Fruit fly (Drosophila melanogaster) whole organism, embryonic: ENCODE data around the gene Rtc1.
A peak's percentile ranks its signal among the peaks of the same experiment; 100 is the strongest.

Source experiments
- Aef1 ChIP-seq: fragments of 200-800 bp; sonication (Bioruptor generic); IDR thresholded peaks from 3 replicates; pipeline ENCODE4 v1.3.6; 2022; ENCODE audit warnings: missing biosample characterization, missing genetic modification characterization
- CG11560 ChIP-seq: fragments of 200-800 bp; sonication (Bioruptor generic); IDR thresholded peaks from 3 replicates; pipeline ENCODE4 v1.3.6; 2022; ENCODE audit warnings: missing biosample characterization, missing genetic modification characterization
- CG17568 ChIP-seq: fragments of 200-800 bp; sonication (Bioruptor generic); optimal IDR thresholded peaks from 2 replicates; lab custom pipeline; 2018; ENCODE audit warnings: missing biosample characterization, mild to moderate bottlenecking, missing genetic modification characterization, moderate library complexity
- CG2202 ChIP-seq: fragments of 200-800 bp; sonication (Bioruptor generic); optimal IDR thresholded peaks from 2 replicates; lab custom pipeline; 2018; ENCODE audit warnings: missing biosample characterization, mild to moderate bottlenecking, missing genetic modification characterization
- CG30403 ChIP-seq: fragments of 200-800 bp; sonication (Bioruptor generic); optimal IDR thresholded peaks from 3 replicates; lab custom pipeline; 2016; ENCODE audit warnings: missing biosample characterization, missing genetic modification characterization
- CG31224 ChIP-seq: fragments of 200-800 bp; sonication (Bioruptor generic); IDR thresholded peaks from 2 replicates; pipeline ENCODE4 v1.3.6; 2022; ENCODE audit warnings: missing biosample characterization, missing genetic modification characterization
- CG31441 ChIP-seq: fragments of 200-800 bp; sonication (Bioruptor generic); IDR thresholded peaks from 2 replicates; pipeline ENCODE4 v1.3.6; 2022; ENCODE audit warnings: missing biosample characterization, missing genetic modification characterization
- CG32532 ChIP-seq: fragments of 200-800 bp; sonication (Bioruptor generic); IDR thresholded peaks from 2 replicates; pipeline ENCODE4 v1.3.6; 2022; ENCODE audit warnings: missing biosample characterization, missing genetic modification characterization
- CG33213 ChIP-seq: fragments of 200-800 bp; sonication (Bioruptor generic); optimal IDR thresholded peaks from 3 replicates; lab custom pipeline; 2016; ENCODE audit warnings: missing biosample characterization, missing genetic modification characterization
- CG4328 ChIP-seq: fragments of 200-800 bp; sonication (Bioruptor generic); optimal IDR thresholded peaks from 3 replicates; lab custom pipeline; 2017; ENCODE audit warnings: missing biosample characterization, missing genetic modification reagents, missing genetic modification characterization
- CG5953 ChIP-seq: fragments of 200-800 bp; sonication (Bioruptor generic); IDR thresholded peaks from 2 replicates; pipeline ENCODE4 v1.3.6; 2022; ENCODE audit warnings: missing biosample characterization, missing genetic modification characterization
- CG6765 ChIP-seq: fragments of 200-800 bp; sonication (Bioruptor generic); optimal IDR thresholded peaks from 3 replicates; lab custom pipeline; 2017; ENCODE audit warnings: missing biosample characterization, mild to moderate bottlenecking, missing genetic modification characterization
- CG8924 ChIP-seq: fragments of 200-800 bp; optimal IDR thresholded peaks from 3 replicates; lab custom pipeline; 2019; ENCODE audit warnings: missing biosample characterization, mild to moderate bottlenecking, missing genetic modification characterization, moderate library complexity
- Dll ChIP-seq: fragments of 200-800 bp; sonication (Bioruptor generic); IDR thresholded peaks from 4 replicates; pipeline ENCODE4 v1.3.6; 2022; ENCODE audit warnings: missing biosample characterization, missing genetic modification characterization; ENCODE audit not compliant: partially characterized antibody
- E2f1 ChIP-seq: fragments of 200-800 bp; sonication (Bioruptor generic); IDR thresholded peaks from 2 replicates; pipeline ENCODE4 v1.3.6; 2022; ENCODE audit warnings: missing biosample characterization, missing genetic modification characterization
- GATAe ChIP-seq: fragments of 200-800 bp; sonication (Bioruptor generic); conservative IDR thresholded peaks from 2 replicates; pipeline ENCODE4 v1.3.6; 2022; ENCODE audit warnings: missing biosample characterization, missing genetic modification characterization
- Mad ChIP-seq: fragments of 200-800 bp; sonication (Bioruptor generic); optimal IDR thresholded peaks from 2 replicates; lab custom pipeline; 2016; ENCODE audit warnings: missing biosample characterization, missing genetic modification characterization
- Meics ChIP-seq: fragments of 200-800 bp; sonication (Bioruptor generic); optimal IDR thresholded peaks from 2 replicates; lab custom pipeline; 2017; ENCODE audit warnings: missing biosample characterization, mild to moderate bottlenecking, missing genetic modification characterization
- Mes4 ChIP-seq: fragments of 200-800 bp; sonication (Bioruptor generic); optimal IDR thresholded peaks from 2 replicates; lab custom pipeline; 2016; ENCODE audit warnings: missing biosample characterization, missing genetic modification characterization
- Nf-YA ChIP-seq: fragments of 200-800 bp; sonication (Bioruptor generic); IDR thresholded peaks from 2 replicates; pipeline ENCODE4 v1.3.6; 2022; ENCODE audit warnings: missing biosample characterization, missing genetic modification characterization
- PHDP ChIP-seq: fragments of 200-800 bp; sonication (Bioruptor generic); optimal IDR thresholded peaks from 3 replicates; lab custom pipeline; 2018; ENCODE audit warnings: missing biosample characterization, mild to moderate bottlenecking, missing genetic modification characterization, moderate library complexity
- Ravus ChIP-seq: fragments of 200-800 bp; sonication (Bioruptor generic); IDR thresholded peaks from 2 replicates; pipeline ENCODE4 v1.3.6; 2022; ENCODE audit warnings: missing biosample characterization, missing genetic modification characterization
- Rfx ChIP-seq: fragments of 200-800 bp; sonication (Bioruptor generic); IDR thresholded peaks from 2 replicates; pipeline ENCODE4 v1.3.6; 2022; ENCODE audit warnings: missing biosample characterization, missing genetic modification characterization
- Six4 ChIP-seq: fragments of 200-800 bp; sonication (Bioruptor generic); optimal IDR thresholded peaks from 2 replicates; lab custom pipeline; 2016; ENCODE audit warnings: missing biosample characterization, missing genetic modification characterization
- Tbp ChIP-seq: fragments of >200 bp; optimal IDR thresholded peaks from 2 replicates; lab custom pipeline; 2018; ENCODE audit warnings: missing biosample characterization, missing genetic modification characterization
- Vsx1 ChIP-seq: fragments of 200-800 bp; sonication (Bioruptor generic); optimal IDR thresholded peaks from 2 replicates; lab custom pipeline; 2017; ENCODE audit warnings: missing biosample characterization, mild to moderate bottlenecking, missing genetic modification characterization, missing genetic modification reagents
- YL-1 ChIP-seq: fragments of 200-800 bp; sonication (Bioruptor generic); optimal IDR thresholded peaks from 3 replicates; lab custom pipeline; 2017; ENCODE audit warnings: missing biosample characterization, mild to moderate bottlenecking, missing genetic modification characterization
- bbx ChIP-seq: fragments of 200-800 bp; sonication (Bioruptor generic); IDR thresholded peaks from 2 replicates; pipeline ENCODE4 v1.3.6; 2022; ENCODE audit warnings: missing biosample characterization, missing genetic modification characterization; ENCODE audit not compliant: partially characterized antibody
- bcd ChIP-seq: fragments of 200-800 bp; sonication (Bioruptor generic); optimal IDR thresholded peaks from 2 replicates; lab custom pipeline; 2017; ENCODE audit warnings: missing biosample characterization, mild to moderate bottlenecking, missing genetic modification characterization
- chinmo ChIP-seq: fragments of 200-800 bp; sonication (Bioruptor generic); IDR thresholded peaks from 4 replicates; pipeline ENCODE4 v1.3.6; 2022; ENCODE audit warnings: missing biosample characterization, missing genetic modification characterization; ENCODE audit not compliant: partially characterized antibody
- chm ChIP-seq: fragments of 200-800 bp; sonication (Bioruptor generic); IDR thresholded peaks from 2 replicates; pipeline ENCODE4 v1.3.6; 2022; ENCODE audit warnings: missing biosample characterization, missing genetic modification characterization
- crp ChIP-seq, 2 experiments: fragments of 200-800 bp; sonication (Bioruptor generic); optimal IDR thresholded peaks; 2 replicates in 1 of 2; 3 replicates in 1 of 2; lab custom pipeline; 2017; ENCODE audit warnings: missing biosample characterization in 2 of 2, missing genetic modification characterization in 2 of 2, mild to moderate bottlenecking in 1 of 2, moderate library complexity in 1 of 2
- fd102C ChIP-seq: fragments of 200-800 bp; sonication (Bioruptor generic); optimal IDR thresholded peaks from 2 replicates; lab custom pipeline; 2018; ENCODE audit warnings: missing biosample characterization, mild to moderate bottlenecking, missing genetic modification characterization, moderate library complexity
- ftz-f1 ChIP-seq: fragments of 200-800 bp; sonication (Bioruptor generic); optimal IDR thresholded peaks from 2 replicates; lab custom pipeline; 2016; ENCODE audit warnings: missing biosample characterization, missing genetic modification characterization
- hkb ChIP-seq, 2 experiments: fragments of 200-800 bp in 1 of 2; fragments of >200 bp in 1 of 2; sonication (Bioruptor generic) in 1 of 2; IDR thresholded peaks in 1 of 2; optimal IDR thresholded peaks in 1 of 2; 2 replicates each; pipeline versions ENCODE4 v1.3.6 to Lab custom; 2017 to 2022; ENCODE audit warnings: missing biosample characterization in 1 of 2, missing genetic modification characterization in 1 of 2
- jigr1 ChIP-seq: fragments of 200-800 bp; sonication (Bioruptor generic); IDR thresholded peaks from 3 replicates; pipeline ENCODE4 v1.3.6; 2022; ENCODE audit warnings: missing biosample characterization, missing genetic modification characterization
- lbe ChIP-seq: fragments of 200-800 bp; sonication (Bioruptor generic); optimal IDR thresholded peaks from 2 replicates; lab custom pipeline; 2016; ENCODE audit warnings: missing biosample characterization, mild to moderate bottlenecking, missing genetic modification characterization
- mam ChIP-seq: fragments of 200-800 bp; sonication (Bioruptor generic); optimal IDR thresholded peaks from 3 replicates; lab custom pipeline; 2016; ENCODE audit warnings: missing biosample characterization, missing genetic modification characterization
- nerfin-1 ChIP-seq: fragments of 200-800 bp; sonication (Bioruptor generic); optimal IDR thresholded peaks from 3 replicates; lab custom pipeline; 2019; ENCODE audit warnings: missing biosample characterization, mild to moderate bottlenecking, missing genetic modification characterization, moderate library complexity
- p53 ChIP-seq: fragments of 200-800 bp; sonication (Bioruptor generic); optimal IDR thresholded peaks from 2 replicates; lab custom pipeline; 2016; ENCODE audit warnings: missing biosample characterization, missing genetic modification characterization
- peb ChIP-seq: fragments of 200-800 bp; sonication (Bioruptor generic); IDR thresholded peaks from 2 replicates; pipeline ENCODE4 v1.3.6; 2022; ENCODE audit warnings: missing biosample characterization, missing genetic modification characterization
- prd ChIP-seq, 3 experiments: fragments of >200 bp in 2 of 3; fragments of 200-800 bp in 1 of 3; sonication (Bioruptor generic) in 1 of 3; optimal IDR thresholded peaks in 2 of 3; IDR thresholded peaks in 1 of 3; 2 replicates in 2 of 3; 3 replicates in 1 of 3; pipeline versions ENCODE4 v1.3.6 to Lab custom; 2017 to 2022; ENCODE audit warnings: missing biosample characterization in 1 of 3, missing genetic modification characterization in 1 of 3
- pzg ChIP-seq: fragments of 200-800 bp; sonication (Bioruptor generic); optimal IDR thresholded peaks from 3 replicates; lab custom pipeline; 2018; ENCODE audit warnings: missing biosample characterization, mild to moderate bottlenecking, missing genetic modification characterization, moderate library complexity
- rib ChIP-seq: fragments of 200-800 bp; sonication (Bioruptor generic); IDR thresholded peaks from 2 replicates; pipeline ENCODE4 v1.3.6; 2022; ENCODE audit warnings: missing biosample characterization, missing genetic modification characterization
- seq ChIP-seq: fragments of 200-800 bp; sonication (Bioruptor generic); IDR thresholded peaks from 2 replicates; pipeline ENCODE4 v1.3.6; 2022; ENCODE audit warnings: missing biosample characterization, missing genetic modification characterization
- shn ChIP-seq: fragments of 200-800 bp; sonication (Bioruptor generic); optimal IDR thresholded peaks from 3 replicates; lab custom pipeline; 2016; ENCODE audit warnings: missing biosample characterization, missing genetic modification characterization
- slou ChIP-seq: fragments of 200-800 bp; sonication (Bioruptor generic); optimal IDR thresholded peaks from 3 replicates; lab custom pipeline; 2016; ENCODE audit warnings: missing biosample characterization, missing genetic modification characterization
- slp2 ChIP-seq: fragments of 200-800 bp; sonication (Bioruptor generic); optimal IDR thresholded peaks from 2 replicates; lab custom pipeline; 2016; ENCODE audit warnings: missing biosample characterization, missing genetic modification characterization
- twi ChIP-seq: fragments of 200-800 bp; optimal IDR thresholded peaks from 2 replicates; lab custom pipeline; 2019; ENCODE audit warnings: missing biosample characterization, mild to moderate bottlenecking, missing genetic modification characterization, moderate library complexity
- usp ChIP-seq: fragments of >200 bp; optimal IDR thresholded peaks from 2 replicates; lab custom pipeline; 2017; ENCODE audit warnings: missing biosample characterization, missing genetic modification characterization
- wdn ChIP-seq: fragments of 200-800 bp; sonication (Bioruptor generic); IDR thresholded peaks from 2 replicates; pipeline ENCODE4 v1.3.6; 2022; ENCODE audit warnings: missing biosample characterization, missing genetic modification characterization
- wek ChIP-seq: fragments of 200-800 bp; sonication (Bioruptor generic); optimal IDR thresholded peaks from 3 replicates; lab custom pipeline; 2018; ENCODE audit warnings: missing biosample characterization, mild to moderate bottlenecking, missing genetic modification characterization, moderate library complexity

Gene Rtc1

dm6 chrX:13721934-13722333, 35.0 kb upstream of the Rtc1 start, which contains the start of the genes Mrgn1 and mus101 (continued):
- TF ChIP-seq Dll (peak; percentile 93), hkb (optimal IDR thresholded peaks at IDR 0.05; lab: Kevin White, UChicago) (no peak), hkb (GFP tag; IDR thresholded peaks at IDR 0.05; lab: Robert Waterston, UW) (no peak), rib (GFP tag; lab: Robert Waterston, UW) (no peak), usp (GFP tag; lab: Kevin White, UChicago) (no peak), CG8924 (tag; lab: Kevin White, UChicago) (peak; percentile 29), YL-1 (GFP tag; lab: Kevin White, UChicago) (peak; percentile 48), CG17568 (GFP tag; lab: Kevin White, UChicago) (no peak), bbx (GFP tag; lab: Robert Waterston, UW) (peak; percentile 58; the same call in 1 of the 2 replicates), Six4 (GFP tag; lab: Kevin White, UChicago) (no peak), wdn (GFP tag; lab: Robert Waterston, UW) (no peak), fd102C (GFP tag; lab: Kevin White, UChicago) (no peak), chm (GFP tag; lab: Robert Waterston, UW) (no peak), CG2202 (no peak), crp (GFP tag; optimal IDR thresholded peaks at IDR 0.05; lab: Kevin White, UChicago) (no peak), chinmo (no peak), CG30403 (no peak), E2f1 (GFP tag; lab: Robert Waterston, UW) (peak; percentile 70), CG5953 (GFP tag; lab: Robert Waterston, UW) (no peak), GATAe (GFP tag; lab: Robert Waterston, UW) (no peak), CG31441 (GFP tag; lab: Robert Waterston, UW) (no peak), PHDP (tag; lab: Kevin White, UChicago) (no peak), shn (GFP tag; lab: Kevin White, UChicago) (no peak), pzg (peak; percentile 76), nerfin-1 (tag; lab: Kevin White, UChicago) (no peak), p53 (GFP tag; lab: Kevin White, UChicago) (no peak), lbe (GFP tag; lab: Kevin White, UChicago) (no peak), CG4328 (GFP tag; lab: Kevin White, UChicago) (no peak), CG11560 (no peak), CG33213 (no peak), prd (optimal IDR thresholded peaks at IDR 0.05; lab: Kevin White, UChicago) (no peak), prd (GFP tag; IDR thresholded peaks at IDR 0.05; lab: Robert Waterston, UW) (no peak), Meics (GFP tag; lab: Kevin White, UChicago) (no peak), Mes4 (GFP tag; lab: Kevin White, UChicago) (no peak), slp2 (no peak), slou (no peak), seq (GFP tag; lab: Robert Waterston, UW) (no peak), wek (no peak), Tbp (no peak), Mad (GFP tag; lab: Kevin White, UChicago) (no peak), Aef1 (no peak), CG31224 (GFP tag; lab: Robert Waterston, UW) (no peak), CG6765 (no peak), peb (no peak), twi (no peak), jigr1 (GFP tag; lab: Robert Waterston, UW) (no peak), mam (GFP tag; lab: Kevin White, UChicago) (no peak), Ravus (GFP tag; lab: Robert Waterston, UW) (no peak), CG32532 (GFP tag; lab: Robert Waterston, UW) (no peak), Rfx (GFP tag; lab: Robert Waterston, UW) (no peak), bcd (GFP tag; lab: Kevin White, UChicago) (no peak), ftz-f1 (GFP tag; lab: Kevin White, UChicago) (no peak), Nf-YA (GFP tag; lab: Robert Waterston, UW) (no peak), Vsx1 (GFP tag; lab: Kevin White, UChicago) (no peak)
